Worm (Caenorhabditis elegans) whole organism, late embryonic: ENCODE measurements around the gene F49C12.6.

Experiments used
- K02D7.2 ChIP-seq: sonication (generic microtip); optimal IDR thresholded peaks from 2 replicates; lab custom pipeline; 2017; ENCODE audit warnings: mild to moderate bottlenecking, missing genetic modification characterization, missing compliant biosample characterization
- ama-1 ChIP-seq: fragments of 150-350 bp; optimal IDR thresholded peaks from 2 replicates; lab custom pipeline; 2014
- dmd-4 ChIP-seq: sonication (generic microtip); optimal IDR thresholded peaks from 2 replicates; lab custom pipeline; 2016; ENCODE audit warnings: borderline replicate concordance, missing genetic modification characterization, missing compliant biosample characterization
- dve-1 ChIP-seq: sonication (generic microtip); optimal IDR thresholded peaks from 2 replicates; lab custom pipeline; 2017; ENCODE audit warnings: antibody characterized with exemption, mild to moderate bottlenecking, missing genetic modification characterization, missing compliant biosample characterization
- ets-4 ChIP-seq: sonication (generic microtip); optimal IDR thresholded peaks from 2 replicates; lab custom pipeline; 2016; ENCODE audit warnings: missing genetic modification characterization, missing compliant biosample characterization
- eyg-1 ChIP-seq: sonication (generic microtip); optimal IDR thresholded peaks from 2 replicates; lab custom pipeline; 2016; ENCODE audit warnings: missing genotype, missing genetic modification characterization, missing compliant biosample characterization
- hlh-30 ChIP-seq: sonication (generic microtip); optimal IDR thresholded peaks from 2 replicates; lab custom pipeline; 2017; ENCODE audit warnings: antibody characterized with exemption, missing genetic modification characterization, missing compliant biosample characterization; ENCODE audit not compliant: insufficient read depth
- madf-2 ChIP-seq: sonication (generic microtip); optimal IDR thresholded peaks from 2 replicates; lab custom pipeline; 2017; ENCODE audit warnings: missing genetic modification characterization, missing compliant biosample characterization
- rnt-1 ChIP-seq: sonication (generic microtip); optimal IDR thresholded peaks from 2 replicates; lab custom pipeline; 2016; ENCODE audit warnings: missing genetic modification characterization, missing compliant biosample characterization
- sox-4 ChIP-seq: sonication (generic microtip); optimal IDR thresholded peaks from 2 replicates; lab custom pipeline; 2017; ENCODE audit warnings: mild to moderate bottlenecking, missing genetic modification characterization, inconsistent platforms, missing compliant biosample characterization
- unc-86 ChIP-seq: sonication (generic microtip); optimal IDR thresholded peaks from 2 replicates; lab custom pipeline; 2016; ENCODE audit warnings: missing genetic modification characterization, missing compliant biosample characterization

- TF ChIP-seq unc-86 (tag; lab: Kevin White, UChicago) (no peak), hlh-30 (tag; lab: Kevin White, UChicago) (no peak), dmd-4 (no peak), dve-1 (tag; lab: Kevin White, UChicago) (no peak), ets-4 (tag; lab: Kevin White, UChicago) (no peak), sox-4 (no peak), eyg-1 (tag; lab: Kevin White, UChicago) (no peak), rnt-1 (tag; lab: Kevin White, UChicago) (no peak), K02D7.2 (tag; lab: Kevin White, UChicago) (no peak), madf-2 (tag; lab: Kevin White, UChicago) (no peak), ama-1 (lab: Kevin White, UChicago) (no peak)
Observed at ce11 chrIV:9330755-9331154, 21.9 kb upstream of the F49C12.6 start, which contains the start of gene nspg-7.1.
